Worm (Caenorhabditis elegans) whole organism, L1 larva: ENCODE data around the gene Y53F4B.1.

Source experiments
- aha-1 ChIP-seq: fragments of 150-350 bp; optimal IDR thresholded peaks from 2 replicates; lab custom pipeline; 2014; ENCODE audit warnings: missing biosample characterization, missing genetic modification characterization
- aly-2 ChIP-seq: fragments of 150-350 bp; optimal IDR thresholded peaks from 2 replicates; lab custom pipeline; 2014; ENCODE audit warnings: missing biosample characterization, missing genetic modification characterization
- ama-1 ChIP-seq: fragments of 150-350 bp; optimal IDR thresholded peaks from 2 replicates; lab custom pipeline; 2014
- ceh-63 ChIP-seq: fragments of 200-800 bp; sonication (Bioruptor generic); optimal IDR thresholded peaks from 2 replicates; lab custom pipeline; 2018; ENCODE audit warnings: mild to moderate bottlenecking, missing genetic modification characterization, missing compliant biosample characterization
- ceh-88 ChIP-seq: fragments of 200-800 bp; sonication (Bioruptor generic); IDR thresholded peaks from 2 replicates; pipeline ENCODE4 v1.3.6; 2022; ENCODE audit warnings: missing genetic modification characterization, missing compliant biosample characterization
- ces-1 ChIP-seq: fragments of 150-350 bp; optimal IDR thresholded peaks from 2 replicates; lab custom pipeline; 2014; ENCODE audit warnings: missing biosample characterization, missing genetic modification reagents, missing genetic modification characterization
- dsc-1 ChIP-seq: sonication (generic microtip); optimal IDR thresholded peaks from 2 replicates; lab custom pipeline; 2016; ENCODE audit warnings: mild to moderate bottlenecking, missing genetic modification characterization, missing compliant biosample characterization
- efl-1 ChIP-seq, 4 experiments: fragments of 150-350 bp; optimal IDR thresholded peaks in 3 of 4; peaks in 1 of 4; 1 replicate in 1 of 4; 2 replicates in 3 of 4; lab custom pipeline; 2014; ENCODE audit warnings: missing biosample characterization in 2 of 4, missing genetic modification characterization in 2 of 4, missing genetic modification reagents in 2 of 4
- egl-13 ChIP-seq: sonication (generic microtip); optimal IDR thresholded peaks from 2 replicates; lab custom pipeline; 2016; ENCODE audit warnings: missing genotype, missing genetic modification reagents, missing genetic modification characterization, missing compliant biosample characterization
- egl-27 ChIP-seq, 2 experiments: fragments of 150-350 bp in 1 of 2; sonication (generic microtip); optimal IDR thresholded peaks; 3 replicates each; lab custom pipeline; 2017 to 2018; ENCODE audit warnings: missing biosample characterization in 2 of 2, missing genetic modification characterization in 2 of 2, missing genetic modification reagents in 2 of 2
- ets-5 ChIP-seq: fragments of 200-800 bp; sonication (Bioruptor generic); IDR thresholded peaks from 2 replicates; pipeline ENCODE4 v1.3.6; 2022; ENCODE audit warnings: missing genetic modification characterization, missing compliant biosample characterization
- fkh-10 ChIP-seq: sonication (generic microtip); optimal IDR thresholded peaks from 2 replicates; lab custom pipeline; 2017; ENCODE audit warnings: missing biosample characterization, missing genetic modification reagents, missing genetic modification characterization
- fkh-8 ChIP-seq: sonication (generic microtip); optimal IDR thresholded peaks from 2 replicates; lab custom pipeline; 2016; ENCODE audit warnings: mild to moderate bottlenecking, missing genetic modification characterization, missing compliant biosample characterization
- hlh-17 ChIP-seq: fragments of 200-800 bp; sonication (Bioruptor generic); optimal IDR thresholded peaks from 2 replicates; lab custom pipeline; 2018; ENCODE audit warnings: missing genetic modification characterization, mild to moderate bottlenecking, missing compliant biosample characterization, moderate library complexity, borderline replicate concordance
- irx-1 ChIP-seq: sonication (generic microtip); optimal IDR thresholded peaks from 2 replicates; lab custom pipeline; 2016; ENCODE audit warnings: missing genetic modification characterization, missing compliant biosample characterization
- isw-1 ChIP-seq: fragments of 200-800 bp; sonication (Bioruptor generic); IDR thresholded peaks from 2 replicates; pipeline ENCODE4 v1.3.6; 2022; ENCODE audit warnings: missing genetic modification characterization, missing compliant biosample characterization
- lin-14 ChIP-seq: fragments of 200-800 bp; sonication (Bioruptor generic); optimal IDR thresholded peaks from 2 replicates; lab custom pipeline; 2018; ENCODE audit warnings: mild to moderate bottlenecking, missing genetic modification characterization, moderate library complexity, missing compliant biosample characterization
- mab-9 ChIP-seq: fragments of 200-800 bp; sonication (Bioruptor generic); IDR thresholded peaks from 2 replicates; pipeline ENCODE4 v1.3.6; 2022; ENCODE audit warnings: missing genetic modification reagents, missing genetic modification characterization, missing compliant biosample characterization
- mdl-1 ChIP-seq, 2 experiments: fragments of 150-350 bp; optimal IDR thresholded peaks; 2 replicates each; lab custom pipeline; 2014 to 2017; ENCODE audit warnings: missing biosample characterization in 2 of 2, missing genetic modification characterization in 2 of 2, inconsistent platforms in 1 of 2
- mep-1 ChIP-seq: fragments of 150-350 bp; optimal IDR thresholded peaks from 2 replicates; lab custom pipeline; 2014; ENCODE audit warnings: missing biosample characterization, missing genetic modification characterization
- nhr-11 ChIP-seq: fragments of 150-350 bp; optimal IDR thresholded peaks from 2 replicates; lab custom pipeline; 2014; ENCODE audit warnings: missing biosample characterization, missing genetic modification characterization
- nhr-12 ChIP-seq: sonication (generic microtip); optimal IDR thresholded peaks from 2 replicates; lab custom pipeline; 2017; ENCODE audit warnings: missing biosample characterization, missing genetic modification characterization
- nhr-28 ChIP-seq: fragments of 150-350 bp; optimal IDR thresholded peaks from 2 replicates; lab custom pipeline; 2014; ENCODE audit warnings: missing biosample characterization, missing genetic modification characterization
- nhr-47 ChIP-seq: sonication (generic microtip); optimal IDR thresholded peaks from 2 replicates; lab custom pipeline; 2016; ENCODE audit warnings: mild to moderate bottlenecking, missing genetic modification characterization, moderate library complexity, missing compliant biosample characterization
- nhr-71 ChIP-seq: sonication (generic microtip); optimal IDR thresholded peaks from 2 replicates; lab custom pipeline; 2016; ENCODE audit warnings: mild to moderate bottlenecking, missing genetic modification characterization, moderate library complexity, missing compliant biosample characterization
- nhr-76 ChIP-seq: sonication (generic microtip); optimal IDR thresholded peaks from 2 replicates; lab custom pipeline; 2017; ENCODE audit warnings: missing biosample characterization, missing genetic modification characterization
- nhr-77 ChIP-seq: fragments of 150-350 bp; optimal IDR thresholded peaks from 2 replicates; lab custom pipeline; 2014; ENCODE audit warnings: missing biosample characterization, missing genetic modification characterization
- nhr-84 ChIP-seq: sonication (generic microtip); optimal IDR thresholded peaks from 2 replicates; lab custom pipeline; 2017; ENCODE audit warnings: missing biosample characterization, missing genetic modification characterization
- nhr-85 ChIP-seq: sonication (generic microtip); peaks from one replicate; lab custom pipeline; 2016; ENCODE audit warnings: missing genetic modification characterization, inconsistent platforms, missing compliant biosample characterization
- nhr-90 ChIP-seq: sonication (generic microtip); optimal IDR thresholded peaks from 2 replicates; lab custom pipeline; 2016; ENCODE audit warnings: mild to moderate bottlenecking, missing genetic modification characterization, missing compliant biosample characterization; ENCODE audit not compliant: poor library complexity
- pag-3 ChIP-seq: sonication (generic microtip); optimal IDR thresholded peaks from 2 replicates; lab custom pipeline; 2017; ENCODE audit warnings: missing genetic modification characterization, mild to moderate bottlenecking, missing compliant biosample characterization, antibody characterized with exemption, borderline replicate concordance; ENCODE audit not compliant: insufficient read depth
- rnt-1 ChIP-seq: sonication (generic microtip); optimal IDR thresholded peaks from 2 replicates; lab custom pipeline; 2016; ENCODE audit warnings: mild to moderate bottlenecking, missing genetic modification characterization, moderate library complexity, missing compliant biosample characterization
- snu-23 ChIP-seq: sonication (generic microtip); optimal IDR thresholded peaks from 2 replicates; lab custom pipeline; 2016; ENCODE audit warnings: missing genetic modification characterization, missing compliant biosample characterization
- sptf-1 ChIP-seq: fragments of 150-350 bp; optimal IDR thresholded peaks from 2 replicates; lab custom pipeline; 2014; ENCODE audit warnings: missing biosample characterization, missing genetic modification characterization
- sup-37 ChIP-seq: fragments of 200-800 bp; sonication (Bioruptor generic); optimal IDR thresholded peaks from 2 replicates; lab custom pipeline; 2018; ENCODE audit warnings: mild to moderate bottlenecking, missing genetic modification characterization, missing compliant biosample characterization
- swsn-7 ChIP-seq: sonication (generic microtip); optimal IDR thresholded peaks from 2 replicates; lab custom pipeline; 2016; ENCODE audit warnings: missing genetic modification characterization, missing compliant biosample characterization
- tbx-2 ChIP-seq: sonication (generic microtip); optimal IDR thresholded peaks from 2 replicates; lab custom pipeline; 2016; ENCODE audit warnings: missing genetic modification characterization, missing compliant biosample characterization
- unc-62 ChIP-seq: fragments of 150-350 bp; optimal IDR thresholded peaks from 2 replicates; lab custom pipeline; 2014; ENCODE audit warnings: missing biosample characterization, missing genetic modification reagents, missing genetic modification characterization
- unc-86 ChIP-seq: sonication (generic microtip); optimal IDR thresholded peaks from 2 replicates; lab custom pipeline; 2016; ENCODE audit warnings: missing genetic modification characterization, missing compliant biosample characterization
- unc-98 ChIP-seq: fragments of 200-800 bp; sonication (Bioruptor generic); IDR thresholded peaks from 2 replicates; pipeline ENCODE4 v1.3.6; 2022; ENCODE audit warnings: missing genetic modification characterization, missing compliant biosample characterization
- vab-15 ChIP-seq: sonication (generic microtip); optimal IDR thresholded peaks from 2 replicates; lab custom pipeline; 2017; ENCODE audit warnings: missing genotype, mild to moderate bottlenecking, missing genetic modification characterization, missing compliant biosample characterization
- zag-1 ChIP-seq: fragments of 150-350 bp; optimal IDR thresholded peaks from 2 replicates; lab custom pipeline; 2014; ENCODE audit warnings: missing biosample characterization, missing genetic modification characterization
- zip-4 ChIP-seq: fragments of 200-800 bp; sonication (Bioruptor generic); optimal IDR thresholded peaks from 2 replicates; lab custom pipeline; 2018; ENCODE audit warnings: mild to moderate bottlenecking, missing genetic modification characterization, moderate library complexity, missing compliant biosample characterization

The Y53F4B.1 gene

ce11 chrII:14940325-14940724, 17.7 kb downstream of the Y53F4B.1 start:
- TF ChIP-seq fkh-8 (tag; lab: Kevin White, UChicago): no peak
- peak; percentile 41 for TF ChIP-seq lin-14
- no peak for TF ChIP-seq irx-1
- peak; percentile 81 for TF ChIP-seq ceh-63 (GFP tag; lab: Kevin White, UChicago)
- TF ChIP-seq nhr-12 (tag; lab: Kevin White, UChicago): no peak
- no peak for TF ChIP-seq sup-37 (GFP tag; lab: Kevin White, UChicago)
- peak; percentile 62 for TF ChIP-seq fkh-10 (GFP tag; lab: Kevin White, UChicago)

- TF ChIP-seq vab-15 (tag; lab: Kevin White, UChicago) (no peak), nhr-28 (tag; lab: Kevin White, UChicago) (no peak), rnt-1 (tag; lab: Kevin White, UChicago) (no peak), zag-1 (tag; lab: Kevin White, UChicago) (no peak), zip-4 (GFP tag; lab: Kevin White, UChicago) (no peak), mab-9 (GFP tag; lab: Robert Waterston, UW) (no peak), mdl-1 (tag; optimal IDR thresholded peaks at IDR 0.05; lab: Kevin White, UChicago) (no peak), nhr-85 (tag; lab: Kevin White, UChicago) (no peak), ama-1 (lab: Kevin White, UChicago) (no peak), pag-3 (no peak), nhr-90 (tag; lab: Kevin White, UChicago) (no peak), lin-14 (peak; percentile 39), aly-2 (tag; lab: Kevin White, UChicago) (no peak), fkh-10 (GFP tag; lab: Kevin White, UChicago) (peak; percentile 85), unc-98 (GFP tag; lab: Robert Waterston, UW) (no peak), unc-86 (no peak), nhr-84 (tag; lab: Kevin White, UChicago) (no peak), fkh-8 (tag; lab: Kevin White, UChicago) (no peak), ets-5 (GFP tag; lab: Robert Waterston, UW) (no peak), egl-13 (tag; lab: Kevin White, UChicago) (no peak), efl-1 (optimal IDR thresholded peaks at IDR 0.05; lab: Kevin White, UChicago) (no peak), efl-1 (GFP tag; optimal IDR thresholded peaks at IDR 0.05 in 1 of 2; lab: Kevin White, UChicago) (peak in 1 of 2 experiments; percentile 17), dsc-1 (no peak), swsn-7 (tag; lab: Kevin White, UChicago) (no peak), nhr-71 (tag; lab: Kevin White, UChicago) (peak; percentile 28), tbx-2 (tag; lab: Kevin White, UChicago) (no peak), nhr-11 (tag; lab: Kevin White, UChicago) (no peak), egl-27 (tag; optimal IDR thresholded peaks at IDR 0.05; lab: Kevin White, UChicago) (no peak), mep-1 (tag; lab: Kevin White, UChicago) (no peak), hlh-17 (GFP tag; lab: Kevin White, UChicago) (no peak), ceh-88 (GFP tag; lab: Robert Waterston, UW) (no peak), sptf-1 (tag; lab: Kevin White, UChicago) (no peak), isw-1 (no peak), snu-23 (no peak), nhr-77 (no peak), aha-1 (tag; lab: Kevin White, UChicago) (no peak), nhr-47 (peak; percentile 20), ces-1 (GFP tag; lab: Kevin White, UChicago) (peak; percentile 49), unc-62 (GFP tag; lab: Kevin White, UChicago) (no peak), nhr-76 (no peak)
- TF ChIP-seq, all 84 proteins: peak for 6
These were observed 19.7 kb downstream of the Y53F4B.1 start for ce11 chrII:14938319-14938718.
